Fruit fly (Drosophila melanogaster) whole organism, embryonic: ENCODE measurements around the gene CG11000.

Experiments used
- ATbp ChIP-seq: fragments of 200-800 bp; sonication (Bioruptor generic); optimal IDR thresholded peaks from 2 replicates; lab custom pipeline; 2017; ENCODE audit warnings: missing biosample characterization, mild to moderate bottlenecking, missing genetic modification characterization, missing genetic modification reagents
- Ada2b ChIP-seq: fragments of 200-800 bp; sonication (Bioruptor generic); IDR thresholded peaks from 2 replicates; pipeline ENCODE4 v1.3.6; 2022; ENCODE audit warnings: missing biosample characterization, missing genetic modification characterization
- CG10267 ChIP-seq: fragments of 200-800 bp; sonication (Bioruptor generic); optimal IDR thresholded peaks from 2 replicates; lab custom pipeline; 2018; ENCODE audit warnings: missing biosample characterization, mild to moderate bottlenecking, missing genetic modification characterization, moderate library complexity
- CG10366 ChIP-seq: fragments of 200-800 bp; sonication (Bioruptor generic); IDR thresholded peaks from 2 replicates; pipeline ENCODE4 v1.3.6; 2022; ENCODE audit warnings: missing biosample characterization, missing genetic modification characterization
- CG11504 ChIP-seq: fragments of 200-800 bp; sonication (Bioruptor generic); optimal IDR thresholded peaks from 3 replicates; lab custom pipeline; 2019; ENCODE audit warnings: missing biosample characterization, mild to moderate bottlenecking, missing genetic modification characterization, moderate library complexity
- CG14014 ChIP-seq: fragments of 200-800 bp; sonication (Bioruptor generic); IDR thresholded peaks from 2 replicates; pipeline ENCODE4 v1.3.6; 2022; ENCODE audit warnings: missing biosample characterization, missing genetic modification characterization
- CG15073 ChIP-seq: fragments of 200-800 bp; sonication (Bioruptor generic); optimal IDR thresholded peaks from 2 replicates; lab custom pipeline; 2016; ENCODE audit warnings: missing biosample characterization, missing genetic modification characterization
- CG17568 ChIP-seq: fragments of 200-800 bp; sonication (Bioruptor generic); optimal IDR thresholded peaks from 2 replicates; lab custom pipeline; 2018; ENCODE audit warnings: missing biosample characterization, mild to moderate bottlenecking, missing genetic modification characterization, moderate library complexity
- CG17912 ChIP-seq: fragments of 200-800 bp; sonication (Bioruptor generic); optimal IDR thresholded peaks from 2 replicates; lab custom pipeline; 2018; ENCODE audit warnings: missing biosample characterization, mild to moderate bottlenecking, missing genetic modification characterization
- CG2678 ChIP-seq: fragments of 200-800 bp; sonication (Bioruptor generic); optimal IDR thresholded peaks from 3 replicates; lab custom pipeline; 2019; ENCODE audit warnings: missing biosample characterization, mild to moderate bottlenecking, missing genetic modification characterization, moderate library complexity
- CG30020 ChIP-seq: fragments of 200-800 bp; optimal IDR thresholded peaks from 2 replicates; lab custom pipeline; 2019; ENCODE audit warnings: missing biosample characterization, mild to moderate bottlenecking, missing genetic modification characterization, moderate library complexity
- CG30431 ChIP-seq: fragments of 200-800 bp; sonication (Bioruptor generic); optimal IDR thresholded peaks from 2 replicates; lab custom pipeline; 2017; ENCODE audit warnings: missing biosample characterization, missing genetic modification characterization
- CG31224 ChIP-seq: fragments of 200-800 bp; sonication (Bioruptor generic); IDR thresholded peaks from 2 replicates; pipeline ENCODE4 v1.3.6; 2022; ENCODE audit warnings: missing biosample characterization, missing genetic modification characterization
- CG34224 ChIP-seq: fragments of 200-800 bp; sonication (Bioruptor generic); IDR thresholded peaks from 3 replicates; pipeline ENCODE4 v1.3.6; 2022; ENCODE audit warnings: missing biosample characterization, missing genetic modification characterization; ENCODE audit not compliant: partially characterized antibody
- CG3847 ChIP-seq: fragments of 200-800 bp; sonication (Bioruptor generic); IDR thresholded peaks from 2 replicates; pipeline ENCODE4 v1.3.6; 2022; ENCODE audit warnings: missing biosample characterization, missing genetic modification characterization
- CG6254 ChIP-seq: fragments of 200-800 bp; sonication (Bioruptor generic); optimal IDR thresholded peaks from 3 replicates; lab custom pipeline; 2017; ENCODE audit warnings: mild to moderate bottlenecking, missing biosample characterization, missing genetic modification reagents, missing genetic modification characterization
- CG6272 ChIP-seq: fragments of 200-800 bp; sonication (Bioruptor generic); IDR thresholded peaks from 2 replicates; pipeline ENCODE4 v1.3.6; 2022; ENCODE audit warnings: missing biosample characterization, missing genetic modification characterization
- CG6765 ChIP-seq: fragments of 200-800 bp; sonication (Bioruptor generic); optimal IDR thresholded peaks from 3 replicates; lab custom pipeline; 2017; ENCODE audit warnings: missing biosample characterization, mild to moderate bottlenecking, missing genetic modification characterization
- Dad ChIP-seq: fragments of 200-800 bp; sonication (Bioruptor generic); optimal IDR thresholded peaks from 3 replicates; lab custom pipeline; 2016; ENCODE audit warnings: missing biosample characterization, missing genetic modification characterization
- HLH3B ChIP-seq: fragments of 200-800 bp; sonication (Bioruptor generic); IDR thresholded peaks from 2 replicates; pipeline ENCODE4 v1.3.6; 2022; ENCODE audit warnings: missing biosample characterization, missing genetic modification characterization
- HLHmδ ChIP-seq: fragments of 200-800 bp; sonication (Bioruptor generic); optimal IDR thresholded peaks from 2 replicates; lab custom pipeline; 2018; ENCODE audit warnings: missing biosample characterization, mild to moderate bottlenecking, missing genetic modification characterization, moderate library complexity
- Hr3 ChIP-seq: fragments of 200-800 bp; sonication (Bioruptor generic); optimal IDR thresholded peaks from 3 replicates; lab custom pipeline; 2016; ENCODE audit warnings: missing biosample characterization, missing genetic modification characterization
- Lpt ChIP-seq: fragments of >200 bp; optimal IDR thresholded peaks from 2 replicates; lab custom pipeline; 2018; ENCODE audit warnings: missing biosample characterization, missing genetic modification characterization
- NFAT ChIP-seq: fragments of 200-800 bp; sonication (Bioruptor generic); IDR thresholded peaks from 2 replicates; pipeline ENCODE4 v1.3.6; 2022; ENCODE audit warnings: missing biosample characterization, missing genetic modification characterization
- NK7.1 ChIP-seq: fragments of 200-800 bp; sonication (Bioruptor generic); optimal IDR thresholded peaks from 3 replicates; lab custom pipeline; 2016; ENCODE audit warnings: missing biosample characterization, missing genetic modification characterization
- Optix ChIP-seq: fragments of 200-800 bp; sonication (Bioruptor generic); IDR thresholded peaks from 3 replicates; pipeline ENCODE4 v1.3.6; 2022; ENCODE audit warnings: missing biosample characterization, missing genetic modification characterization
- Poxn ChIP-seq: fragments of 200-800 bp; sonication (Bioruptor generic); IDR thresholded peaks from 2 replicates; pipeline ENCODE4 v1.3.6; 2022; ENCODE audit warnings: missing biosample characterization, missing genetic modification characterization
- btn ChIP-seq: fragments of 200-800 bp; sonication (Bioruptor generic); optimal IDR thresholded peaks from 2 replicates; lab custom pipeline; 2016; ENCODE audit warnings: missing biosample characterization, missing genetic modification characterization
- crol ChIP-seq: fragments of 200-800 bp; sonication (Bioruptor generic); IDR thresholded peaks from 2 replicates; pipeline ENCODE4 v1.3.6; 2022; ENCODE audit warnings: missing biosample characterization, missing genetic modification characterization
- disco-r ChIP-seq: fragments of 200-800 bp; sonication (Bioruptor generic); optimal IDR thresholded peaks from 2 replicates; lab custom pipeline; 2016; ENCODE audit warnings: missing biosample characterization, missing genetic modification characterization
- fd102C ChIP-seq: fragments of 200-800 bp; sonication (Bioruptor generic); optimal IDR thresholded peaks from 2 replicates; lab custom pipeline; 2018; ENCODE audit warnings: missing biosample characterization, mild to moderate bottlenecking, missing genetic modification characterization, moderate library complexity
- fd3F ChIP-seq: fragments of 200-800 bp; sonication (Bioruptor generic); optimal IDR thresholded peaks from 2 replicates; lab custom pipeline; 2018; ENCODE audit warnings: missing biosample characterization, mild to moderate bottlenecking, missing genetic modification characterization, moderate library complexity
- gcm2 ChIP-seq: fragments of 200-800 bp; sonication (Bioruptor generic); optimal IDR thresholded peaks from 2 replicates; lab custom pipeline; 2016; ENCODE audit warnings: missing biosample characterization, missing genetic modification characterization
- her ChIP-seq: fragments of 200-800 bp; sonication (Bioruptor generic); optimal IDR thresholded peaks from 2 replicates; lab custom pipeline; 2016; ENCODE audit warnings: missing biosample characterization, missing genetic modification characterization
- inv ChIP-seq: fragments of 200-800 bp; sonication (Bioruptor generic); IDR thresholded peaks from 2 replicates; pipeline ENCODE4 v1.3.6; 2022; ENCODE audit warnings: missing biosample characterization, missing genetic modification characterization; ENCODE audit not compliant: partially characterized antibody
- lbe ChIP-seq: fragments of 200-800 bp; sonication (Bioruptor generic); optimal IDR thresholded peaks from 2 replicates; lab custom pipeline; 2016; ENCODE audit warnings: missing biosample characterization, mild to moderate bottlenecking, missing genetic modification characterization
- lmd ChIP-seq: fragments of 200-800 bp; sonication (Bioruptor generic); IDR thresholded peaks from 2 replicates; pipeline ENCODE4 v1.3.6; 2022; ENCODE audit warnings: missing biosample characterization, missing genetic modification characterization
- mirr ChIP-seq: fragments of 200-800 bp; sonication (Bioruptor generic); optimal IDR thresholded peaks from 3 replicates; lab custom pipeline; 2018; ENCODE audit warnings: missing biosample characterization, mild to moderate bottlenecking, missing genetic modification characterization
- nerfin-2 ChIP-seq: fragments of 200-800 bp; sonication (Bioruptor generic); IDR thresholded peaks from 2 replicates; pipeline ENCODE4 v1.3.6; 2022; ENCODE audit warnings: missing biosample characterization, missing genetic modification characterization; ENCODE audit not compliant: partially characterized antibody
- pfk ChIP-seq: fragments of 200-800 bp; sonication (Bioruptor generic); optimal IDR thresholded peaks from 2 replicates; lab custom pipeline; 2018; ENCODE audit warnings: missing biosample characterization, mild to moderate bottlenecking, missing genetic modification characterization, moderate library complexity
- phol ChIP-seq: fragments of 200-800 bp; sonication (Bioruptor generic); optimal IDR thresholded peaks from 3 replicates; lab custom pipeline; 2018; ENCODE audit warnings: missing biosample characterization, mild to moderate bottlenecking, missing genetic modification characterization, moderate library complexity
- slbo ChIP-seq: fragments of 200-800 bp; sonication (Bioruptor generic); IDR thresholded peaks from 2 replicates; pipeline ENCODE4 v1.3.6; 2022; ENCODE audit warnings: missing biosample characterization, missing genetic modification characterization
- so ChIP-seq: fragments of 200-800 bp; sonication (Bioruptor generic); IDR thresholded peaks from 3 replicates; pipeline ENCODE4 v1.3.6; 2022; ENCODE audit warnings: missing biosample characterization, missing genetic modification characterization
- tx ChIP-seq: fragments of 200-800 bp; sonication (Bioruptor generic); optimal IDR thresholded peaks from 2 replicates; lab custom pipeline; 2016; ENCODE audit warnings: missing biosample characterization, missing genetic modification characterization
- unc-4 ChIP-seq: fragments of 200-800 bp; sonication (Bioruptor generic); IDR thresholded peaks from 2 replicates; pipeline ENCODE4 v1.3.6; 2022; ENCODE audit warnings: missing biosample characterization, missing genetic modification characterization; ENCODE audit not compliant: partially characterized antibody
- wor ChIP-seq: fragments of 200-800 bp; sonication (Bioruptor generic); IDR thresholded peaks from 2 replicates; pipeline ENCODE4 v1.3.6; 2022; ENCODE audit warnings: missing biosample characterization, missing genetic modification characterization
- yki ChIP-seq: fragments of >200 bp; optimal IDR thresholded peaks from 3 replicates; lab custom pipeline; 2018
- zf30C ChIP-seq: fragments of 200-800 bp; sonication (Bioruptor generic); optimal IDR thresholded peaks from 3 replicates; lab custom pipeline; 2018; ENCODE audit warnings: missing biosample characterization, mild to moderate bottlenecking, missing genetic modification characterization
- zfh1 ChIP-seq: fragments of 200-800 bp; sonication (Bioruptor generic); IDR thresholded peaks from 3 replicates; pipeline ENCODE4 v1.3.6; 2022; ENCODE audit warnings: missing biosample characterization, missing genetic modification characterization

The CG11000 gene

dm6 chr3R:5789025-5789953 is 12.8 kb upstream of the CG11000 start, which contains the start of the genes Hat1 and Rpn5 (continued):
- TF ChIP-seq slbo (GFP tag; lab: Robert Waterston, UW) (peak; percentile 78), mirr (peak; percentile 23), phol (tag; lab: Kevin White, UChicago) (peak; percentile 84), pfk (GFP tag; lab: Kevin White, UChicago) (no peak), CG10267 (tag; lab: Kevin White, UChicago) (peak; percentile 97), Poxn (GFP tag; lab: Robert Waterston, UW) (0 out of 2 replicates have a peak, but pooled peaks have one; percentile 31), CG31224 (GFP tag; lab: Robert Waterston, UW) (peak; percentile 58), CG6254 (GFP tag; lab: Kevin White, UChicago) (no peak), btn (GFP tag; lab: Kevin White, UChicago) (peak; percentile 50), CG11504 (tag; lab: Kevin White, UChicago) (peak; percentile 78), tx (GFP tag; lab: Kevin White, UChicago) (peak; percentile 93), Dad (GFP tag; lab: Kevin White, UChicago) (peak; percentile 88), unc-4 (GFP tag; lab: Robert Waterston, UW) (peak; percentile 76; the same call in 1 of the 2 replicates), CG17568 (GFP tag; lab: Kevin White, UChicago) (no peak), fd102C (GFP tag; lab: Kevin White, UChicago) (no peak), CG2678 (peak; percentile 80), crol (GFP tag; lab: Robert Waterston, UW) (no peak), CG34224 (GFP tag; lab: Robert Waterston, UW) (peak; percentile 76), inv (GFP tag; lab: Robert Waterston, UW) (peak; percentile 75), CG30020 (tag; lab: Kevin White, UChicago) (peak; percentile 42), zfh1 (peak; percentile 58; the same call in 2 of the 3 replicates), HLH3B (peak; percentile 6; the same call in 1 of the 2 replicates), CG6272 (GFP tag; lab: Robert Waterston, UW) (peak; percentile 49), yki (lab: Kevin White, UChicago) (no peak), disco-r (GFP tag; lab: Kevin White, UChicago) (peak; percentile 92), CG3847 (GFP tag; lab: Robert Waterston, UW) (peak; percentile 86), CG15073 (GFP tag; lab: Kevin White, UChicago) (peak; percentile 32), CG17912 (GFP tag; lab: Kevin White, UChicago) (no peak), ATbp (GFP tag; lab: Kevin White, UChicago) (peak; percentile 48), nerfin-2 (peak; percentile 68), CG10366 (GFP tag; lab: Robert Waterston, UW) (peak; percentile 47), wor (peak; percentile 58; the same call in 1 of the 2 replicates), her (GFP tag; lab: Kevin White, UChicago) (peak; percentile 78), lmd (GFP tag; lab: Robert Waterston, UW) (peak; percentile 70), lbe (GFP tag; lab: Kevin White, UChicago) (peak; percentile 79), fd3F (peak; percentile 49), Lpt (no peak), zf30C (no peak), NK7.1 (GFP tag; lab: Kevin White, UChicago) (peak; percentile 72), CG14014 (peak; percentile 61; the same call in 1 of the 2 replicates), Optix (GFP tag; lab: Robert Waterston, UW) (no peak), Hr3 (GFP tag; lab: Kevin White, UChicago) (peak; percentile 90), CG6765 (peak; percentile 49), gcm2 (GFP tag; lab: Kevin White, UChicago) (peak; percentile 55), Ada2b (peak; percentile 56), so (GFP tag; lab: Robert Waterston, UW) (no peak), CG30431 (GFP tag; lab: Kevin White, UChicago) (peak; percentile 67), HLHmδ (GFP tag; lab: Kevin White, UChicago) (no peak), NFAT (GFP tag; lab: Robert Waterston, UW) (peak; percentile 59; the same call in 1 of the 2 replicates)
